Worm (Caenorhabditis elegans) whole organism, L4 larva: ENCODE measurements around the gene Y113G7A.13.
"Not testable (repeated sequence)": the region's sequence is repeated elsewhere in the genome, so short reads cannot be mapped to it uniquely, and the experiment has no call there.

Experiments
- aly-2 ChIP-seq: sonication (generic microtip); optimal IDR thresholded peaks from 2 replicates; lab custom pipeline; 2018; ENCODE audit warnings: missing biosample characterization, missing genetic modification characterization
- ceh-82 ChIP-seq: sonication (generic microtip); optimal IDR thresholded peaks from 2 replicates; lab custom pipeline; 2017; ENCODE audit warnings: missing biosample characterization, missing genetic modification characterization
- snpc-4 ChIP-seq: fragments of 150-350 bp; optimal IDR thresholded peaks from 2 replicates; lab custom pipeline; 2014; ENCODE audit warnings: missing biosample characterization, missing genetic modification characterization
- unc-62 ChIP-seq, 3 experiments: fragments of 150-350 bp in 1 of 3; sonication (generic microtip); optimal IDR thresholded peaks in 2 of 3; peaks in 1 of 3; 1 replicate in 1 of 3; 2 replicates in 2 of 3; lab custom pipeline; 2014 to 2017; ENCODE audit warnings: missing biosample characterization in 3 of 3, missing genetic modification characterization in 3 of 3, missing genetic modification reagents in 3 of 3, missing genotype in 1 of 3

DNA sequence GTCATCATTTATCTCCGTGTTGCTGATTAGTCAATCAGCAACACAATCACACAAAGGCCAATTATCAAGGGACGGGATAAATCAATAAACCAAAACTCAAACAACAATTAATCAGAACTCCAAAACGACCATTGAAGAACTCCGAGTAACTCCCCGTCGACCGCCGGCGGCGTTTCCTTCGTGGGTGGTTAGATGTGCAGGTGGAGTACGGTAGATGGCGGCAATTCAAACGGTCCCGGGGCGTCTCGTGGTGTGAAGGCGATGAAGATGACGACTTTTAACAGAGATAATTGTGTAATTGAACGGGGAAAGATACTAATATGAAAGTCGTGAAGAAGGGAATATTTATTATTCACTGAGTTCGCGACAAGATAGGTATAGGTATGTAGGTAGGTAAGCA lies 33.6 kb downstream of the Y113G7A.13 start:
- TF ChIP-seq snpc-4 (tag; lab: Kevin White, UChicago); unc-62 (GFP tag; optimal IDR thresholded peaks at IDR 0.05 in 1 of 2; lab: Kevin White, UChicago); unc-62 (tag; optimal IDR thresholded peaks at IDR 0.05; lab: Kevin White, UChicago); ceh-82 (tag; lab: Kevin White, UChicago); aly-2 (tag; lab: Kevin White, UChicago): not testable (repeated sequence)
